Worm (Caenorhabditis elegans) whole organism, young adult: ENCODE results near the gene fdgt-1.

ENCODE experiments used
- B0035.1 ChIP-seq: sonication (generic microtip); optimal IDR thresholded peaks from 2 replicates; lab custom pipeline; 2016; ENCODE audit warnings: missing genetic modification characterization, mild to moderate bottlenecking, missing compliant biosample characterization, missing genotype, missing genetic modification reagents
- B0336.3 ChIP-seq: fragments of 200-800 bp; sonication (Bioruptor generic); IDR thresholded peaks from 2 replicates; pipeline ENCODE4 v1.3.6; 2022; ENCODE audit warnings: missing genetic modification characterization, missing compliant biosample characterization
- F37B4.10 ChIP-seq: fragments of 200-800 bp; sonication (Bioruptor generic); IDR thresholded peaks from 2 replicates; pipeline ENCODE4 v1.3.6; 2022; ENCODE audit warnings: missing genetic modification characterization, missing compliant biosample characterization
- F55B11.4 ChIP-seq: sonication (generic microtip); optimal IDR thresholded peaks from 2 replicates; lab custom pipeline; 2016; ENCODE audit warnings: missing compliant biosample characterization, missing genetic modification characterization, borderline replicate concordance; ENCODE audit not compliant: insufficient read depth
- atf-7 ChIP-seq: sonication (generic microtip); optimal IDR thresholded peaks from 2 replicates; lab custom pipeline; 2017; ENCODE audit warnings: mild to moderate bottlenecking, missing genetic modification characterization, missing compliant biosample characterization
- athp-1 ChIP-seq: sonication (generic microtip); optimal IDR thresholded peaks from 2 replicates; lab custom pipeline; 2017; ENCODE audit warnings: mild to moderate bottlenecking, missing genetic modification characterization, missing compliant biosample characterization
- attf-3 ChIP-seq: fragments of 200-800 bp; sonication (Bioruptor generic); conservative IDR thresholded peaks from 2 replicates; pipeline ENCODE4 v1.3.6; 2022; ENCODE audit warnings: missing genetic modification reagents, missing genetic modification characterization, missing compliant biosample characterization
- ceh-100 ChIP-seq: fragments of 200-800 bp; sonication (Bioruptor generic); IDR thresholded peaks from 2 replicates; pipeline ENCODE4 v1.3.6; 2022; ENCODE audit warnings: missing genetic modification reagents, missing genetic modification characterization, missing compliant biosample characterization
- ceh-27 ChIP-seq: fragments of 200-800 bp; sonication (Bioruptor generic); optimal IDR thresholded peaks from 2 replicates; lab custom pipeline; 2018; ENCODE audit warnings: mild to moderate bottlenecking, missing genetic modification characterization, moderate library complexity, missing compliant biosample characterization
- dox-1 ChIP-seq: fragments of 200-800 bp; sonication (Bioruptor generic); IDR thresholded peaks from 2 replicates; pipeline ENCODE4 v1.3.6; 2022; ENCODE audit warnings: missing genetic modification reagents, missing genetic modification characterization, missing compliant biosample characterization
- egrh-3 ChIP-seq: fragments of 200-800 bp; sonication (Bioruptor generic); IDR thresholded peaks from 2 replicates; pipeline ENCODE4 v1.3.6; 2022; ENCODE audit warnings: missing genetic modification reagents, missing genetic modification characterization, missing compliant biosample characterization
- hmg-20 ChIP-seq: fragments of 200-800 bp; sonication (Bioruptor generic); IDR thresholded peaks from 2 replicates; pipeline ENCODE4 v1.3.6; 2022; ENCODE audit warnings: missing genetic modification reagents, missing genetic modification characterization, missing compliant biosample characterization
- hrde-1 ChIP-seq: sonication (generic microtip); optimal IDR thresholded peaks from 2 replicates; lab custom pipeline; 2016; ENCODE audit warnings: missing genetic modification characterization, mild to moderate bottlenecking, missing compliant biosample characterization, moderate library complexity, missing genotype, missing genetic modification reagents, borderline replicate concordance
- lag-1 ChIP-seq: fragments of 200-800 bp; sonication (Bioruptor generic); IDR thresholded peaks from 2 replicates; pipeline ENCODE4 v1.3.6; 2022; ENCODE audit warnings: missing genetic modification reagents, missing genetic modification characterization, missing compliant biosample characterization
- let-607 ChIP-seq, 2 experiments: fragments of 200-800 bp in 1 of 2; sonication (Bioruptor generic) in 1 of 2; sonication (generic microtip) in 1 of 2; optimal IDR thresholded peaks; 2 replicates each; lab custom pipeline; 2016 to 2018; ENCODE audit warnings: mild to moderate bottlenecking in 2 of 2, missing compliant biosample characterization in 2 of 2, missing genetic modification characterization in 2 of 2, moderate library complexity in 2 of 2, missing genotype in 1 of 2
- lin-26 ChIP-seq: fragments of 200-800 bp; sonication (Bioruptor generic); IDR thresholded peaks from 2 replicates; pipeline ENCODE4 v1.3.6; 2022; ENCODE audit warnings: missing genetic modification reagents, missing genetic modification characterization, missing compliant biosample characterization
- lin-35 ChIP-seq, 3 experiments: fragments of 150-350 bp in 2 of 3; sonication (generic microtip) in 1 of 3; optimal IDR thresholded peaks; 2 replicates each; lab custom pipeline; 2014 to 2018; ENCODE audit warnings: missing biosample characterization in 3 of 3, missing genetic modification characterization in 3 of 3, missing genetic modification reagents in 3 of 3
- lin-40 ChIP-seq: sonication (generic microtip); optimal IDR thresholded peaks from 2 replicates; lab custom pipeline; 2016; ENCODE audit warnings: missing genetic modification characterization, mild to moderate bottlenecking, missing compliant biosample characterization, missing genotype, missing genetic modification reagents
- madf-10 ChIP-seq: sonication (generic microtip); optimal IDR thresholded peaks from 2 replicates; lab custom pipeline; 2016; ENCODE audit warnings: mild to moderate bottlenecking, missing genetic modification characterization, missing compliant biosample characterization
- mes-4 ChIP-seq: sonication (generic microtip); optimal IDR thresholded peaks from 2 replicates; lab custom pipeline; 2016; ENCODE audit warnings: missing genotype, missing genetic modification characterization, missing compliant biosample characterization
- nfya-2 ChIP-seq: fragments of 200-800 bp; sonication (Bioruptor generic); IDR thresholded peaks from 2 replicates; pipeline ENCODE4 v1.3.6; 2022; ENCODE audit warnings: missing genetic modification reagents, missing genetic modification characterization, missing compliant biosample characterization
- nhr-27 ChIP-seq: fragments of 200-800 bp; sonication (Bioruptor generic); optimal IDR thresholded peaks from 2 replicates; lab custom pipeline; 2018; ENCODE audit warnings: mild to moderate bottlenecking, missing genetic modification characterization, moderate library complexity, missing compliant biosample characterization
- nhr-80 ChIP-seq: sonication (generic microtip); optimal IDR thresholded peaks from 2 replicates; lab custom pipeline; 2016; ENCODE audit warnings: missing genetic modification characterization, missing compliant biosample characterization
- pbrm-1 ChIP-seq: fragments of 200-800 bp; sonication (Bioruptor generic); IDR thresholded peaks from 2 replicates; pipeline ENCODE4 v1.3.6; 2022; ENCODE audit warnings: missing genetic modification reagents, missing genetic modification characterization, missing compliant biosample characterization
- rpc-1 ChIP-seq, 2 experiments: fragments of 150-350 bp in 1 of 2; sonication (generic microtip) in 1 of 2; optimal IDR thresholded peaks; 2 replicates each; lab custom pipeline; 2014 to 2018; ENCODE audit warnings: missing biosample characterization in 1 of 2, missing genetic modification characterization in 1 of 2, missing genetic modification reagents in 1 of 2, missing genotype in 1 of 2
- sdz-38 ChIP-seq: sonication (generic microtip); optimal IDR thresholded peaks from 2 replicates; lab custom pipeline; 2016; ENCODE audit warnings: missing genotype, missing genetic modification characterization, missing compliant biosample characterization
- sea-2 ChIP-seq: fragments of 200-800 bp; sonication (Bioruptor generic); IDR thresholded peaks from 2 replicates; pipeline ENCODE4 v1.3.6; 2022; ENCODE audit warnings: missing genetic modification characterization, missing compliant biosample characterization
- tbp1 ChIP-seq: fragments of 200-800 bp; sonication (Bioruptor generic); optimal IDR thresholded peaks from 2 replicates; lab custom pipeline; 2018; ENCODE audit warnings: mild to moderate bottlenecking, missing genetic modification characterization, missing compliant biosample characterization
- zfh-2 ChIP-seq: fragments of 200-800 bp; sonication (Bioruptor generic); conservative IDR thresholded peaks from 2 replicates; pipeline ENCODE4 v1.3.6; 2022; ENCODE audit warnings: missing genetic modification reagents, missing genetic modification characterization, missing compliant biosample characterization
- zim-3 ChIP-seq: sonication (generic microtip); optimal IDR thresholded peaks from 2 replicates; lab custom pipeline; 2017; ENCODE audit warnings: mild to moderate bottlenecking, missing genetic modification characterization, moderate library complexity, missing compliant biosample characterization
- ztf-28 ChIP-seq: fragments of 200-800 bp; sonication (Bioruptor generic); IDR thresholded peaks from 2 replicates; pipeline ENCODE4 v1.3.6; 2022; ENCODE audit warnings: missing genetic modification reagents, missing genetic modification characterization, missing compliant biosample characterization
- ztf-6 ChIP-seq: fragments of 200-800 bp; sonication (Bioruptor generic); IDR thresholded peaks from 2 replicates; pipeline ENCODE4 v1.3.6; 2022; ENCODE audit warnings: missing genetic modification reagents, missing genetic modification characterization, missing compliant biosample characterization

Gene fdgt-1

ce11 chrII:1467711-1468110, 36.7 kb upstream of the fdgt-1 start, which contains the start of gene Y51H7C.1:
Y51H7C.1 (plus strand) TSS chrII:1467727.
- TF ChIP-seq zfh-2 (GFP tag; lab: Robert Waterston, UW) (peak; percentile 65), egrh-3 (GFP tag; lab: Robert Waterston, UW) (peak; percentile 86)

ce11 chrII:1470515-1470966, 33.8 kb upstream of the fdgt-1 start, which contains the start of gene H17B01.2:
H17B01.2 (plus strand) TSS chrII:1470565.
- TF ChIP-seq hrde-1 (tag; lab: Kevin White, UChicago) (no peak), egrh-3 (GFP tag; lab: Robert Waterston, UW) (peak; percentile 91), sea-2 (GFP tag; lab: Robert Waterston, UW) (no peak), ceh-27 (GFP tag; lab: Kevin White, UChicago) (no peak), F37B4.10 (GFP tag; lab: Robert Waterston, UW) (0 out of 2 replicates have a peak, but pooled peaks have one; percentile 56), ztf-28 (GFP tag; lab: Robert Waterston, UW) (no peak), lag-1 (no peak), attf-3 (GFP tag; lab: Robert Waterston, UW) (no peak), zfh-2 (GFP tag; lab: Robert Waterston, UW) (peak; percentile 73), mes-4 (tag; lab: Kevin White, UChicago) (no peak), sdz-38 (tag; lab: Kevin White, UChicago) (no peak), madf-10 (no peak), B0035.1 (tag; lab: Kevin White, UChicago) (no peak), F55B11.4 (tag; lab: Kevin White, UChicago) (no peak)

ce11 chrII:1473481-1473880, 30.9 kb upstream of the fdgt-1 start, which contains the start of gene H17B01.5:
H17B01.5 (minus strand) TSS chrII:1473581.
- TF ChIP-seq B0336.3, result no peak
- TF ChIP-seq hmg-20 (GFP tag; lab: Robert Waterston, UW), result no peak
- TF ChIP-seq ztf-6 (GFP tag; lab: Robert Waterston, UW), result no peak
- no peak for TF ChIP-seq nhr-27
- TF ChIP-seq ceh-100, result no peak
- no peak for TF ChIP-seq madf-10
- no peak for TF ChIP-seq zim-3
- no peak for TF ChIP-seq let-607 (tag; optimal IDR thresholded peaks at IDR 0.05; lab: Kevin White, UChicago)
- no peak for TF ChIP-seq athp-1 (tag; lab: Kevin White, UChicago)
- TF ChIP-seq dox-1, result 0 out of 2 replicates have a peak, but pooled peaks have one; percentile 17
- TF ChIP-seq nfya-2 (GFP tag; lab: Robert Waterston, UW), result no peak
- no peak for TF ChIP-seq lin-35 (GFP tag; optimal IDR thresholded peaks at IDR 0.05; lab: Kevin White, UChicago)
- no peak for TF ChIP-seq lin-40
- peak; percentile 48; the same call in 1 of the 2 replicates for TF ChIP-seq zfh-2 (GFP tag; lab: Robert Waterston, UW)
- TF ChIP-seq sea-2 (GFP tag; lab: Robert Waterston, UW), result no peak
- TF ChIP-seq atf-7 (tag; lab: Kevin White, UChicago), result no peak
- TF ChIP-seq, all 124 proteins: peak for 2

- TF ChIP-seq rpc-1 (optimal IDR thresholded peaks at IDR 0.05; lab: Kevin White, UChicago), result no peak
- TF ChIP-seq rpc-1 (tag; optimal IDR thresholded peaks at IDR 0.05; lab: Kevin White, UChicago), result peak; percentile 52
- TF ChIP-seq pbrm-1 (GFP tag; lab: Robert Waterston, UW), result no peak
- no peak for TF ChIP-seq lin-26
- peak; percentile 56 for TF ChIP-seq tbp1 (GFP tag; lab: Kevin White, UChicago)
Measured at ce11 chrII:1474807-1475206, 29.6 kb upstream of the fdgt-1 start.

- TF ChIP-seq let-607 (tag; optimal IDR thresholded peaks at IDR 0.05; lab: Kevin White, UChicago) (no peak), nhr-80 (tag; lab: Kevin White, UChicago) (peak; percentile 28)
Measured at ce11 chrII:1475328-1475727, 29.0 kb upstream of the fdgt-1 start.
